Worm (Caenorhabditis elegans): ENCODE results near the gene Y47D3A.32.

DNA sequence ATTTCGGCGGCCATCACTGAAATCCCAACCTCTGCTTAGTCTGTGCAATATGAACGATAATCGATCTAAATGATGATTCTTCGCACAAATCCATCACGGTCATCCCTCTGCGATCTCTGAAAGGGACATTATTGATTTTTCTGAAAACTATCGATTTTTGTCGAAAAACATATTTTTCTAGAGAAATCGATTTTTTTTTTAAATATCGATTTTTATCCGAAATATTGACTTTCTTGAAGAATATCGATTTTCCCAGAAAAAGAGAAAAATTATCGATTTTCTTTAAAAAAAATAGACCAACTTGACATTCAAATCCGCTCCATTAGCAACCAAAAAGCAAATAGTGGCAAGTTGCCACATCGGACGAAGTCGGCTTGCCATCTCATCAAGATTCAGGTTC, 35.1 kb downstream of the Y47D3A.32 start:
- TF ChIP-seq dao-5 (tag; optimal IDR thresholded peaks at IDR 0.05) = no peak
- TF ChIP-seq him-1 (tag; optimal IDR thresholded peaks at IDR 0.05) = no peak
